Worm (Caenorhabditis elegans) whole organism, L4 larva: ENCODE data around the gene fbxb-117.

Source experiments
- arid-1 ChIP-seq: fragments of 200-800 bp; sonication (Bioruptor generic); conservative IDR thresholded peaks from 2 replicates; pipeline ENCODE4 v1.3.6; 2022; ENCODE audit warnings: missing genetic modification reagents, missing genetic modification characterization, missing compliant biosample characterization
- ces-1 ChIP-seq: fragments of 150-350 bp; sonication (generic microtip); optimal IDR thresholded peaks from 4 replicates; lab custom pipeline; 2014; ENCODE audit warnings: missing biosample characterization, missing genetic modification reagents, missing genetic modification characterization
- dmd-8 ChIP-seq: fragments of 200-800 bp; sonication (Bioruptor generic); IDR thresholded peaks from 2 replicates; pipeline ENCODE4 v1.3.6; 2022; ENCODE audit warnings: missing genetic modification characterization, missing compliant biosample characterization
- dve-1 ChIP-seq: sonication (generic microtip); optimal IDR thresholded peaks from 2 replicates; lab custom pipeline; 2017; ENCODE audit warnings: antibody characterized with exemption, mild to moderate bottlenecking, missing genetic modification characterization, missing compliant biosample characterization; ENCODE audit not compliant: insufficient read depth
- fos-1 ChIP-seq: fragments of 150-350 bp; optimal IDR thresholded peaks from 2 replicates; lab custom pipeline; 2014; ENCODE audit warnings: missing biosample characterization, missing genetic modification characterization
- jun-1 ChIP-seq: fragments of 150-350 bp; optimal IDR thresholded peaks from 2 replicates; lab custom pipeline; 2014; ENCODE audit warnings: missing biosample characterization, missing genetic modification reagents, missing genetic modification characterization
- lin-13 ChIP-seq: fragments of 150-350 bp; optimal IDR thresholded peaks from 2 replicates; lab custom pipeline; 2014; ENCODE audit warnings: missing biosample characterization, missing genetic modification reagents, missing genetic modification characterization
- lin-15B ChIP-seq: fragments of 150-350 bp; sonication (generic microtip); optimal IDR thresholded peaks from 3 replicates; lab custom pipeline; 2014; ENCODE audit warnings: missing biosample characterization, missing genetic modification characterization
- lir-3 ChIP-seq: sonication (generic microtip); optimal IDR thresholded peaks from 2 replicates; lab custom pipeline; 2016; ENCODE audit warnings: mild to moderate bottlenecking, missing genetic modification characterization, missing compliant biosample characterization
- mep-1 ChIP-seq: fragments of 150-350 bp; sonication (generic microtip); optimal IDR thresholded peaks from 3 replicates; lab custom pipeline; 2014; ENCODE audit warnings: missing biosample characterization, missing genetic modification characterization
- nhr-10 ChIP-seq: fragments of 150-350 bp; optimal IDR thresholded peaks from 2 replicates; lab custom pipeline; 2014; ENCODE audit warnings: missing biosample characterization, missing genetic modification characterization
- nhr-11 ChIP-seq: fragments of 150-350 bp; optimal IDR thresholded peaks from 2 replicates; lab custom pipeline; 2014; ENCODE audit warnings: missing biosample characterization, missing genetic modification characterization

DNA sequence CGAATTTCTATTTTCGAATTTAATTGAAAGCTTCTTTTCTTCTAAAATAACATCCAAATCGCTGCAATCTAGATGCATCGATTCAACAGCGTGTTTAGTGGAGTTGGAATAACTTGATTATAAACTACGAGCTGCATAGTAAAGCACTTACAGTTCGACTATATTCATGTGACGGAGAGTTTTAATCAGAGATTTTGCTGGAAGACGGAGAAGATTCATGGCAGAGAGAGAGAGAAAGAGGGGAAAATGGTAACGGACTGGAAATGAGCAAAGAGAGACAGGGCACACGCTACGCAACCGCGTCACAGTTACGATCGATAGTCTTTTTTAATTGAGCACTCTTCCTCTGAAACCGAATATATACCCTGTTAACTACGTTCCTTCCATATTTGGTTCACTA is 48.9 kb upstream of the fbxb-117 start, which contains the start of gene fbxb-116:
- TF ChIP-seq mep-1 (tag; lab: Kevin White, UChicago) (no peak), ces-1 (GFP tag; lab: Kevin White, UChicago) (no peak), lir-3 (tag; lab: Kevin White, UChicago) (no peak), arid-1 (no peak), fos-1 (tag; lab: Kevin White, UChicago) (no peak), dmd-8 (GFP tag; lab: Robert Waterston, UW) (no peak), lin-15B (tag; lab: Kevin White, UChicago) (no peak), jun-1 (tag; lab: Kevin White, UChicago) (no peak), lin-13 (GFP tag; lab: Kevin White, UChicago) (no peak), nhr-10 (tag; lab: Kevin White, UChicago) (no peak), nhr-11 (no peak), dve-1 (tag; lab: Kevin White, UChicago) (no peak)
